Worm (Caenorhabditis elegans) whole organism, early embryonic: ENCODE measurements around the gene Y22D7AL.7.

ENCODE experiments used
- B0310.2 ChIP-seq: sonication (generic microtip); optimal IDR thresholded peaks from 2 replicates; lab custom pipeline; 2016; ENCODE audit warnings: mild to moderate bottlenecking, missing genetic modification characterization, missing compliant biosample characterization
- F13C5.2 ChIP-seq: sonication (generic microtip); optimal IDR thresholded peaks from 2 replicates; lab custom pipeline; 2017; ENCODE audit warnings: mild to moderate bottlenecking, missing genetic modification characterization, inconsistent platforms, missing compliant biosample characterization
- aly-1 ChIP-seq: sonication (generic microtip); optimal IDR thresholded peaks from 2 replicates; lab custom pipeline; 2016; ENCODE audit warnings: missing genetic modification characterization, missing compliant biosample characterization
- ama-1 ChIP-seq: fragments of 150-350 bp; optimal IDR thresholded peaks from 2 replicates; lab custom pipeline; 2014
- ceh-13 ChIP-seq: fragments of 200-800 bp; sonication (Bioruptor generic); optimal IDR thresholded peaks from 2 replicates; lab custom pipeline; 2018; ENCODE audit warnings: mild to moderate bottlenecking, missing genetic modification characterization, missing compliant biosample characterization
- ceh-36 ChIP-seq: sonication (generic microtip); optimal IDR thresholded peaks from 2 replicates; lab custom pipeline; 2016; ENCODE audit warnings: missing genetic modification characterization, inconsistent platforms, missing compliant biosample characterization
- ets-7 ChIP-seq: sonication (generic microtip); optimal IDR thresholded peaks from 2 replicates; lab custom pipeline; 2016; ENCODE audit warnings: missing genotype, missing genetic modification characterization, missing compliant biosample characterization
- flt-1 ChIP-seq: fragments of 200-800 bp; sonication (Bioruptor generic); IDR thresholded peaks from 2 replicates; pipeline ENCODE4 v1.3.6; 2022; ENCODE audit warnings: missing genetic modification characterization, missing compliant biosample characterization
- hmbx-1 ChIP-seq: sonication (generic microtip); optimal IDR thresholded peaks from 2 replicates; lab custom pipeline; 2016; ENCODE audit warnings: mild to moderate bottlenecking, missing genetic modification characterization, missing compliant biosample characterization
- hmg-4 ChIP-seq: fragments of 200-800 bp; sonication (Bioruptor generic); optimal IDR thresholded peaks from 2 replicates; lab custom pipeline; 2018; ENCODE audit warnings: mild to moderate bottlenecking, missing genetic modification characterization, missing compliant biosample characterization
- hnd-1 ChIP-seq: sonication (generic microtip); optimal IDR thresholded peaks from 2 replicates; lab custom pipeline; 2016; ENCODE audit warnings: missing genetic modification characterization, missing compliant biosample characterization
- pes-1 ChIP-seq: fragments of 200-800 bp; sonication (Bioruptor generic); IDR thresholded peaks from 2 replicates; pipeline ENCODE4 v1.3.6; 2022; ENCODE audit warnings: missing genetic modification reagents, missing genetic modification characterization, missing compliant biosample characterization
- scrt-1 ChIP-seq: fragments of 200-800 bp; sonication (Bioruptor generic); IDR thresholded peaks from 2 replicates; pipeline ENCODE4 v1.3.6; 2022; ENCODE audit warnings: missing genetic modification characterization, missing compliant biosample characterization
- sea-1 ChIP-seq: fragments of 200-800 bp; sonication (Bioruptor generic); conservative IDR thresholded peaks from 2 replicates; pipeline ENCODE4 v1.3.6; 2022; ENCODE audit warnings: missing genetic modification characterization, missing compliant biosample characterization
- tbx-11 ChIP-seq: fragments of 200-800 bp; sonication (Bioruptor generic); IDR thresholded peaks from 2 replicates; pipeline ENCODE4 v1.3.6; 2022; ENCODE audit warnings: missing genetic modification characterization, missing compliant biosample characterization
- tbx-37 ChIP-seq: fragments of 200-800 bp; sonication (Bioruptor generic); conservative IDR thresholded peaks from 2 replicates; pipeline ENCODE4 v1.3.6; 2022; ENCODE audit warnings: missing genetic modification reagents, missing genetic modification characterization, missing compliant biosample characterization
- tra-4 ChIP-seq: sonication (generic microtip); optimal IDR thresholded peaks from 2 replicates; lab custom pipeline; 2017; ENCODE audit warnings: missing genetic modification characterization, missing compliant biosample characterization

Y22D7AL.7 gene

ce11 chrIII:1625660-1626275 is 49.2 kb downstream of the Y22D7AL.7 start:
- TF ChIP-seq pes-1: no peak
- no peak for TF ChIP-seq ceh-36 (tag; lab: Kevin White, UChicago)
- no peak for TF ChIP-seq sea-1 (GFP tag; lab: Robert Waterston, UW)
- no peak for TF ChIP-seq tbx-11 (GFP tag; lab: Robert Waterston, UW)

- no peak for TF ChIP-seq hmg-4
- TF ChIP-seq ets-7 (tag; lab: Kevin White, UChicago): no peak
- no peak for TF ChIP-seq hmbx-1 (tag; lab: Kevin White, UChicago)
- TF ChIP-seq B0310.2 (tag; lab: Kevin White, UChicago): no peak
- no peak for TF ChIP-seq F13C5.2 (tag; lab: Kevin White, UChicago)
- no peak for TF ChIP-seq tbx-11 (GFP tag; lab: Robert Waterston, UW)
- TF ChIP-seq ama-1 (lab: Kevin White, UChicago): no peak
- TF ChIP-seq flt-1 (GFP tag; lab: Robert Waterston, UW): no peak
- no peak for TF ChIP-seq aly-1 (tag; lab: Kevin White, UChicago)
- no peak for TF ChIP-seq sea-1 (GFP tag; lab: Robert Waterston, UW)
- TF ChIP-seq ceh-36 (tag; lab: Kevin White, UChicago): no peak
- no peak for TF ChIP-seq tra-4 (tag; lab: Kevin White, UChicago)
- no peak for TF ChIP-seq ceh-13
- TF ChIP-seq pes-1: no peak
- no peak for TF ChIP-seq scrt-1 (GFP tag; lab: Robert Waterston, UW)
- no peak for TF ChIP-seq tbx-37 (GFP tag; lab: Robert Waterston, UW)
- TF ChIP-seq hnd-1: no peak
Observed at ce11 chrIII:1626524-1626923, 50.0 kb downstream of the Y22D7AL.7 start, which contains the start of gene Y22D7AL.4. Y22D7AL.4 (plus strand) TSS chrIII:1626632.
